Worm (Caenorhabditis elegans) whole organism, L4 larva: ENCODE measurements around the gene cav-1.

Experiments used
- D1046.2 ChIP-seq: fragments of 200-800 bp; sonication (Bioruptor generic); IDR thresholded peaks from 2 replicates; pipeline ENCODE4 v1.3.6; 2022; ENCODE audit warnings: missing genetic modification characterization, missing compliant biosample characterization
- F10B5.3 ChIP-seq: sonication (generic microtip); optimal IDR thresholded peaks from 2 replicates; lab custom pipeline; 2016; ENCODE audit warnings: mild to moderate bottlenecking, missing genetic modification characterization, missing compliant biosample characterization
- F49E8.2 ChIP-seq: sonication (generic microtip); optimal IDR thresholded peaks from 2 replicates; lab custom pipeline; 2016; ENCODE audit warnings: missing compliant biosample characterization, mild to moderate bottlenecking, missing genetic modification characterization, borderline replicate concordance
- Y48G9A.11 ChIP-seq: fragments of 200-800 bp; sonication (Bioruptor generic); IDR thresholded peaks from 2 replicates; pipeline ENCODE4 v1.3.6; 2022; ENCODE audit warnings: missing genetic modification reagents, missing genetic modification characterization, missing compliant biosample characterization
- Y75B8A.6 ChIP-seq: fragments of 200-800 bp; sonication (Bioruptor generic); IDR thresholded peaks from 2 replicates; pipeline ENCODE4 v1.3.6; 2022; ENCODE audit warnings: missing genetic modification reagents, missing genetic modification characterization, missing compliant biosample characterization
- ama-1 ChIP-seq: fragments of 150-350 bp; optimal IDR thresholded peaks from 2 replicates; lab custom pipeline; 2014; ENCODE audit warnings: inconsistent platforms, mixed read lengths
- arid-1 ChIP-seq: fragments of 200-800 bp; sonication (Bioruptor generic); conservative IDR thresholded peaks from 2 replicates; pipeline ENCODE4 v1.3.6; 2022; ENCODE audit warnings: missing genetic modification reagents, missing genetic modification characterization, missing compliant biosample characterization
- ceh-32 ChIP-seq: sonication (generic microtip); optimal IDR thresholded peaks from 2 replicates; lab custom pipeline; 2016; ENCODE audit warnings: mild to moderate bottlenecking, missing genetic modification characterization, missing compliant biosample characterization; ENCODE audit not compliant: poor library complexity
- ceh-44 ChIP-seq: fragments of 200-800 bp; sonication (Bioruptor generic); IDR thresholded peaks from 2 replicates; pipeline ENCODE4 v1.3.6; 2022; ENCODE audit warnings: missing genetic modification reagents, missing genetic modification characterization, missing compliant biosample characterization
- dpl-1 ChIP-seq: fragments of 150-350 bp; optimal IDR thresholded peaks from 2 replicates; lab custom pipeline; 2014; ENCODE audit warnings: missing biosample characterization, missing genetic modification reagents, missing genetic modification characterization
- fkh-10 ChIP-seq: fragments of 150-350 bp; optimal IDR thresholded peaks from 2 replicates; lab custom pipeline; 2014; ENCODE audit warnings: missing biosample characterization, missing genetic modification reagents, missing genetic modification characterization
- fos-1 ChIP-seq: fragments of 150-350 bp; optimal IDR thresholded peaks from 2 replicates; lab custom pipeline; 2014; ENCODE audit warnings: missing biosample characterization, missing genetic modification characterization
- gei-8 ChIP-seq: fragments of 200-800 bp; sonication (Bioruptor generic); optimal IDR thresholded peaks from 2 replicates; lab custom pipeline; 2018; ENCODE audit warnings: mild to moderate bottlenecking, missing genetic modification characterization, missing compliant biosample characterization
- hif-1 ChIP-seq, 2 experiments: sonication (generic microtip); optimal IDR thresholded peaks; 2 replicates each; lab custom pipeline; 2016 to 2017; ENCODE audit warnings: missing compliant biosample characterization in 2 of 2, missing genetic modification characterization in 2 of 2, missing genetic modification reagents in 2 of 2, missing genotype in 2 of 2, mild to moderate bottlenecking in 1 of 2
- hlh-30 ChIP-seq: sonication (generic microtip); optimal IDR thresholded peaks from 2 replicates; lab custom pipeline; 2017; ENCODE audit warnings: antibody characterized with exemption, mild to moderate bottlenecking, missing genetic modification characterization, missing compliant biosample characterization; ENCODE audit not compliant: insufficient read depth
- jun-1 ChIP-seq: fragments of 150-350 bp; optimal IDR thresholded peaks from 2 replicates; lab custom pipeline; 2014; ENCODE audit warnings: missing biosample characterization, missing genetic modification reagents, missing genetic modification characterization
- lin-1 ChIP-seq: fragments of 200-800 bp; sonication (Bioruptor generic); IDR thresholded peaks from 2 replicates; pipeline ENCODE4 v1.3.6; 2022; ENCODE audit warnings: missing genetic modification reagents, missing genetic modification characterization, missing compliant biosample characterization
- lin-38 ChIP-seq: fragments of 200-800 bp; sonication (Bioruptor generic); IDR thresholded peaks from 2 replicates; pipeline ENCODE4 v1.3.6; 2022; ENCODE audit warnings: missing genetic modification reagents, missing genetic modification characterization, missing compliant biosample characterization
- lin-39 ChIP-seq: fragments of 150-350 bp; optimal IDR thresholded peaks from 2 replicates; lab custom pipeline; 2014; ENCODE audit warnings: missing biosample characterization, missing genetic modification reagents, missing genetic modification characterization
- lir-3 ChIP-seq: sonication (generic microtip); optimal IDR thresholded peaks from 2 replicates; lab custom pipeline; 2016; ENCODE audit warnings: mild to moderate bottlenecking, missing genetic modification characterization, missing compliant biosample characterization
- lsy-2 ChIP-seq, 2 experiments: fragments of 150-350 bp in 1 of 2; sonication (generic microtip) in 1 of 2; optimal IDR thresholded peaks; 2 replicates each; lab custom pipeline; 2014 to 2017; ENCODE audit warnings: missing biosample characterization in 2 of 2, missing genetic modification characterization in 2 of 2
- mes-2 ChIP-seq: sonication (generic microtip); optimal IDR thresholded peaks from 2 replicates; lab custom pipeline; 2016; ENCODE audit warnings: missing genotype, mild to moderate bottlenecking, missing genetic modification characterization, missing compliant biosample characterization; ENCODE audit not compliant: poor library complexity, severe bottlenecking
- mxl-3 ChIP-seq: fragments of 200-800 bp; sonication (Bioruptor generic); optimal IDR thresholded peaks from 2 replicates; lab custom pipeline; 2018; ENCODE audit warnings: mild to moderate bottlenecking, missing genetic modification characterization, missing compliant biosample characterization
- nhr-10 ChIP-seq: fragments of 150-350 bp; optimal IDR thresholded peaks from 2 replicates; lab custom pipeline; 2014; ENCODE audit warnings: missing biosample characterization, missing genetic modification characterization
- nhr-102 ChIP-seq: sonication (generic microtip); optimal IDR thresholded peaks from 2 replicates; lab custom pipeline; 2016; ENCODE audit warnings: mild to moderate bottlenecking, missing genetic modification characterization, moderate library complexity, missing compliant biosample characterization
- nhr-111 ChIP-seq: fragments of 200-800 bp; sonication (Bioruptor generic); optimal IDR thresholded peaks from 2 replicates; lab custom pipeline; 2018; ENCODE audit warnings: mild to moderate bottlenecking, missing genetic modification characterization, missing compliant biosample characterization
- nhr-41 ChIP-seq: fragments of 200-800 bp; sonication (Bioruptor generic); IDR thresholded peaks from 2 replicates; pipeline ENCODE4 v1.3.6; 2022; ENCODE audit warnings: missing genetic modification reagents, missing genetic modification characterization, missing compliant biosample characterization
- nhr-42 ChIP-seq: fragments of 200-800 bp; sonication (Bioruptor generic); IDR thresholded peaks from 2 replicates; pipeline ENCODE4 v1.3.6; 2022; ENCODE audit warnings: missing genetic modification characterization, missing compliant biosample characterization
- nhr-6 ChIP-seq: fragments of 150-350 bp; optimal IDR thresholded peaks from 2 replicates; lab custom pipeline; 2014; ENCODE audit warnings: missing biosample characterization, missing genetic modification characterization
- nhr-77 ChIP-seq: fragments of 150-350 bp; optimal IDR thresholded peaks from 2 replicates; lab custom pipeline; 2014; ENCODE audit warnings: missing biosample characterization, missing genetic modification characterization
- pha-4 ChIP-seq, 2 experiments: fragments of 150-350 bp in 1 of 2; fragments of 200-800 bp in 1 of 2; sonication (Bioruptor generic) in 1 of 2; IDR thresholded peaks in 1 of 2; optimal IDR thresholded peaks in 1 of 2; 2 replicates each; pipeline versions ENCODE4 v1.3.6 to Lab custom; 2014 to 2022; ENCODE audit warnings: missing genetic modification characterization in 2 of 2, missing genetic modification reagents in 2 of 2, missing biosample characterization in 1 of 2, missing compliant biosample characterization in 1 of 2
- snpc-1.2 ChIP-seq: fragments of 200-800 bp; sonication (Bioruptor generic); IDR thresholded peaks from 2 replicates; pipeline ENCODE4 v1.3.6; 2022; ENCODE audit warnings: missing genetic modification reagents, missing genetic modification characterization, missing compliant biosample characterization
- spr-3 ChIP-seq: fragments of 200-800 bp; sonication (Bioruptor generic); optimal IDR thresholded peaks from 2 replicates; lab custom pipeline; 2018; ENCODE audit warnings: mild to moderate bottlenecking, missing genetic modification characterization, missing compliant biosample characterization
- unc-130 ChIP-seq: sonication (generic microtip); optimal IDR thresholded peaks from 2 replicates; lab custom pipeline; 2016; ENCODE audit warnings: missing genetic modification reagents, missing genetic modification characterization, missing compliant biosample characterization
- unc-62 ChIP-seq, 3 experiments: fragments of 150-350 bp in 1 of 3; sonication (generic microtip); optimal IDR thresholded peaks in 2 of 3; peaks in 1 of 3; 1 replicate in 1 of 3; 2 replicates in 2 of 3; lab custom pipeline; 2014 to 2017; ENCODE audit warnings: missing biosample characterization in 3 of 3, missing genetic modification characterization in 3 of 3, missing genetic modification reagents in 3 of 3, missing genotype in 1 of 3
- vab-7 ChIP-seq: fragments of 200-800 bp; sonication (Bioruptor generic); IDR thresholded peaks from 2 replicates; pipeline ENCODE4 v1.3.6; 2022; ENCODE audit warnings: missing genetic modification reagents, missing genetic modification characterization, missing compliant biosample characterization

cav-1 gene

DNA sequence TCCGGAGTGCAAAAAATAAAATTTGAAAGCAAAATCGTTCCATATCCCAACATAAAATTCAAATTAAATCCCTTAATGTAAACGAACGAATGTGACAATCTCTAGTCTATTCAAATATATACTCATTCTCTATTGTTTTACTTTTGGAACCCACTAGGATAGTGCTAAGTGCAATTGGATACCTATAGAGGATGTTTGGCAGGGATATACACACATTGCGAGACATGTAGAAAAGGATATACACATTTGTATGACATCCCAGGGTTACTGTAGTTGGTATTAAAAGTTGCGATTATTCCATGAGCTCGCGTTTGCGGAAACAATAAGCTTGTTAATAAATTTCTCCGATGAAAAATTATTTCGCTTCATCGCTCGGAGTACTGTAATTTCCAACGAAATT, 1.1 kb downstream of the cav-1 start:
- TF ChIP-seq lin-1 (no peak), lsy-2 (tag; optimal IDR thresholded peaks at IDR 0.05; lab: Kevin White, UChicago) (no peak), arid-1 (GFP tag; lab: Robert Waterston, UW) (no peak), lin-39 (tag; lab: Kevin White, UChicago) (no peak), dpl-1 (no peak), gei-8 (GFP tag; lab: Kevin White, UChicago) (no peak)
- TF ChIP-seq, all 104 proteins: peak for 0

DNA sequence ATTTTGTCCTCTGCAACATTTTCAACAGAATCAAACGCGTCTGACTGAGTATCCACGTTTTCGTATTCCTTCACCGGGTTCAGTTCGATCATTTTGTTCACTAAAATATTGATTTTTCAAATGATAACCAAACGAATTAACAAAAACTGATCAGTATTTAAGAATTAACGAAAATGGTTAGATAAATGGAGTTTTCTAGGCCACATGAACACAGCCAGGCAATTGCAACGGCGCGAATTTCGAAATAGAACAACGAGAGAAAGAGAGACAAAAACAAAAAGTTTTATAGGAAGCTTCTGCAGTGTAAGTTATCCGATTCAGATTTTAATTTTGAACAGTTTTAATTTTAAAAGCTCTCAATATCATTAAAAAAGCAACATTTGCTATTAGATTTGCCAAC, 5.2 kb downstream of the cav-1 start, which contains the start of gene sna-2:
Gene sna-2, minus strand, starts transcription at position 100 of the 400 bp plus-strand sequence.
- TF ChIP-seq Y48G9A.11 (GFP tag; lab: Robert Waterston, UW): no peak
- TF ChIP-seq hif-1 (tag; optimal IDR thresholded peaks at IDR 0.05; lab: Kevin White, UChicago): peak in 1 of 2 experiments; percentile 57
- TF ChIP-seq spr-3: no peak
- TF ChIP-seq nhr-6 (tag; lab: Kevin White, UChicago): peak; percentile 44
- no peak for TF ChIP-seq D1046.2 (GFP tag; lab: Robert Waterston, UW)
- TF ChIP-seq nhr-10: no peak
- no peak for TF ChIP-seq lir-3 (tag; lab: Kevin White, UChicago)
- TF ChIP-seq fos-1 (tag; lab: Kevin White, UChicago): no peak
- no peak for TF ChIP-seq nhr-102
- peak; percentile 93 for TF ChIP-seq mes-2 (tag; lab: Kevin White, UChicago)
- TF ChIP-seq nhr-77: no peak
- peak; percentile 92 for TF ChIP-seq dpl-1

DNA sequence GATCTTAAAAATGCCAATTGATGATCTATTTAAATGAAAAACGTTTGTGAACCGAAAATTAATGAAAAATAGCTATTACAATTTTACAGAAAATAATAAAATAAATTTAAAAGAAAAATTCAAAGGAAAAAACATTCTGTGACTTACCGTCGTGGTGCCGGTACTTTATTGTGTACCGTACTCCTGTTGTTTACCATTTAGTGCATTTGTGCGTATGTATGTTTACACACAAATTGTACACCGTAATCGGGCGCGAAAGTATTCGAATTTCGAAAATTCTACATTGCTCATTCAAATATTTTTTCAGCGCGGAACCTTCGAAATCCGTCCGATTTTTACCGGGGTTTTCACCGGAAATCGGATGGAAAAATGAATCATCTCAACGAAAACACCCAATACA, 5.7 kb downstream of the cav-1 start, which contains the start of gene T13F2.6:
Gene T13F2.6, plus strand, starts transcription at position 306 of the 400 bp plus-strand sequence.
- no peak for TF ChIP-seq ama-1 (lab: Kevin White, UChicago)
- TF ChIP-seq lin-38 (GFP tag; lab: Robert Waterston, UW): peak; percentile 75
- TF ChIP-seq Y48G9A.11 (GFP tag; lab: Robert Waterston, UW): peak; percentile 79; the same call in 1 of the 2 replicates
- 0 out of 2 replicates have a peak, but pooled peaks have one; percentile 35 for TF ChIP-seq ceh-44
- TF ChIP-seq snpc-1.2 (GFP tag; lab: Robert Waterston, UW): peak; percentile 81
- peak; percentile 86 for TF ChIP-seq unc-130 (GFP tag; lab: Kevin White, UChicago)
- TF ChIP-seq nhr-42: no peak
- no peak for TF ChIP-seq hlh-30 (tag; lab: Kevin White, UChicago)
- 0 out of 2 replicates have a peak, but pooled peaks have one; percentile 22 for TF ChIP-seq vab-7 (GFP tag; lab: Robert Waterston, UW)
- TF ChIP-seq pha-4 (GFP tag; IDR thresholded peaks at IDR 0.05; lab: Robert Waterston, UW): no peak
- TF ChIP-seq pha-4 (tag; optimal IDR thresholded peaks at IDR 0.05; lab: Kevin White, UChicago): no peak
- TF ChIP-seq unc-62 (GFP tag; optimal IDR thresholded peaks at IDR 0.05 in 1 of 2; lab: Kevin White, UChicago): no peak
- TF ChIP-seq unc-62 (tag; optimal IDR thresholded peaks at IDR 0.05; lab: Kevin White, UChicago): no peak
- TF ChIP-seq nhr-41 (GFP tag; lab: Robert Waterston, UW): no peak
- peak in 1 of 2 experiments; percentile 77 for TF ChIP-seq lsy-2 (tag; optimal IDR thresholded peaks at IDR 0.05; lab: Kevin White, UChicago)
- TF ChIP-seq F10B5.3 (tag; lab: Kevin White, UChicago): no peak
- no peak for TF ChIP-seq mes-2 (tag; lab: Kevin White, UChicago)
- TF ChIP-seq lin-1: no peak
- no peak for TF ChIP-seq ceh-32 (tag; lab: Kevin White, UChicago)
- TF ChIP-seq arid-1 (GFP tag; lab: Robert Waterston, UW): peak; percentile 42; the same call in 1 of the 2 replicates
- TF ChIP-seq fkh-10 (GFP tag; lab: Kevin White, UChicago): no peak
- TF ChIP-seq Y75B8A.6 (GFP tag; lab: Robert Waterston, UW): no peak
- peak; percentile 86 for TF ChIP-seq F49E8.2 (tag; lab: Kevin White, UChicago)
- no peak for TF ChIP-seq mxl-3 (GFP tag; lab: Kevin White, UChicago)
- no peak for TF ChIP-seq nhr-111 (GFP tag; lab: Kevin White, UChicago)
- no peak for TF ChIP-seq jun-1 (tag; lab: Kevin White, UChicago)
